Worm (Caenorhabditis elegans) whole organism, late embryonic: Measurements from ENCODE around the gene pitp-1.

ENCODE experiments used
- F13H6.1 ChIP-seq: sonication (generic microtip); optimal IDR thresholded peaks from 2 replicates; lab custom pipeline; 2016; ENCODE audit warnings: missing genetic modification characterization, missing compliant biosample characterization
- K02D7.2 ChIP-seq: sonication (generic microtip); optimal IDR thresholded peaks from 2 replicates; lab custom pipeline; 2017; ENCODE audit warnings: mild to moderate bottlenecking, missing genetic modification characterization, missing compliant biosample characterization
- Y22D7AL.16 ChIP-seq: sonication (generic microtip); optimal IDR thresholded peaks from 2 replicates; lab custom pipeline; 2016; ENCODE audit warnings: missing genetic modification characterization, missing compliant biosample characterization
- ceh-24 ChIP-seq: sonication (generic microtip); optimal IDR thresholded peaks from 2 replicates; lab custom pipeline; 2016; ENCODE audit warnings: mild to moderate bottlenecking, missing genetic modification characterization, missing compliant biosample characterization
- dmd-4 ChIP-seq: sonication (generic microtip); optimal IDR thresholded peaks from 2 replicates; lab custom pipeline; 2016; ENCODE audit warnings: borderline replicate concordance, missing genetic modification characterization, missing compliant biosample characterization
- eyg-1 ChIP-seq: sonication (generic microtip); optimal IDR thresholded peaks from 2 replicates; lab custom pipeline; 2016; ENCODE audit warnings: missing genotype, missing genetic modification characterization, missing compliant biosample characterization
- nhr-11 ChIP-seq: fragments of 150-350 bp; optimal IDR thresholded peaks from 2 replicates; lab custom pipeline; 2014; ENCODE audit warnings: missing biosample characterization, missing genetic modification characterization
- pha-2 ChIP-seq: sonication (generic microtip); optimal IDR thresholded peaks from 2 replicates; lab custom pipeline; 2017; ENCODE audit warnings: mild to moderate bottlenecking, missing genetic modification characterization, missing compliant biosample characterization
- pha-4 ChIP-seq: fragments of 150-350 bp; optimal IDR thresholded peaks from 2 replicates; lab custom pipeline; 2018; ENCODE audit warnings: missing biosample characterization, missing genetic modification reagents, missing genetic modification characterization
- pqm-1 ChIP-seq: sonication (generic microtip); optimal IDR thresholded peaks from 2 replicates; lab custom pipeline; 2016; ENCODE audit warnings: missing genetic modification characterization, missing compliant biosample characterization
- ref-2 ChIP-seq: sonication (generic microtip); optimal IDR thresholded peaks from 2 replicates; lab custom pipeline; 2016; ENCODE audit warnings: missing genetic modification characterization, missing compliant biosample characterization
- unc-42 ChIP-seq: sonication (generic microtip); optimal IDR thresholded peaks from 2 replicates; lab custom pipeline; 2016; ENCODE audit warnings: missing genotype, missing genetic modification characterization, missing compliant biosample characterization
- zip-5 ChIP-seq: sonication (generic microtip); optimal IDR thresholded peaks from 2 replicates; lab custom pipeline; 2016; ENCODE audit warnings: missing genetic modification characterization, missing compliant biosample characterization

- TF ChIP-seq F13H6.1 (tag; lab: Kevin White, UChicago) (no peak), eyg-1 (no peak), ref-2 (tag; lab: Kevin White, UChicago) (no peak), pha-2 (tag; lab: Kevin White, UChicago) (no peak), pha-4 (no peak), ceh-24 (no peak), zip-5 (tag; lab: Kevin White, UChicago) (no peak), Y22D7AL.16 (no peak), nhr-11 (tag; lab: Kevin White, UChicago) (no peak), unc-42 (tag; lab: Kevin White, UChicago) (no peak), dmd-4 (no peak), pqm-1 (tag; lab: Kevin White, UChicago) (no peak), K02D7.2 (tag; lab: Kevin White, UChicago) (no peak)
Measured at ce11 chrIII:3493138-3493537, 36.5 kb downstream of the pitp-1 start, which contains the start of gene gly-14.
